Worm (Caenorhabditis elegans): Measurements from ENCODE around the gene oig-8.

- TF ChIP-seq dao-5 (tag; optimal IDR thresholded peaks at IDR 0.05): no peak
- TF ChIP-seq W03F9.2 (tag; optimal IDR thresholded peaks at IDR 0.05): no peak
Measured at ce11 chrII:6642180-6642579, 6.7 kb downstream of the oig-8 start.
